Worm (Caenorhabditis elegans) whole organism, early embryonic: ENCODE results near the gene lurp-4.

Source experiments
- ets-7 ChIP-seq: sonication (generic microtip); optimal IDR thresholded peaks from 2 replicates; lab custom pipeline; 2016; ENCODE audit warnings: missing genotype, missing genetic modification characterization, missing compliant biosample characterization
- hmbx-1 ChIP-seq: sonication (generic microtip); optimal IDR thresholded peaks from 2 replicates; lab custom pipeline; 2016; ENCODE audit warnings: mild to moderate bottlenecking, missing genetic modification characterization, missing compliant biosample characterization

ce11 chrV:13129895-13130294 is 37.4 kb downstream of the lurp-4 start, which contains the start of gene eat-6:
- TF ChIP-seq hmbx-1 (tag; lab: Kevin White, UChicago) (no peak), ets-7 (tag; lab: Kevin White, UChicago) (no peak)
